Worm (Caenorhabditis elegans): ENCODE data around the gene R10D12.10.

The R10D12.10 gene

ce11 chrV:13929503-13929902 lies 28.6 kb downstream of the R10D12.10 start, which contains the start of gene srxa-13:
srxa-13 (plus strand) TSS chrV:13929803.
- no peak for TF ChIP-seq hmg-4 (GFP tag; optimal IDR thresholded peaks at IDR 0.05)

- no peak for TF ChIP-seq ceh-13 (GFP tag; optimal IDR thresholded peaks at IDR 0.05)
Observed at ce11 chrV:13926398-13926797, 31.7 kb downstream of the R10D12.10 start, which contains the start of gene srxa-12. srxa-12 (plus strand) TSS chrV:13926698.

ce11 chrV:13923851-13924250 lies 34.3 kb downstream of the R10D12.10 start, which contains the start of gene srxa-11:
srxa-11 (plus strand) TSS chrV:13924151.
- TF ChIP-seq B0310.2 (tag; optimal IDR thresholded peaks at IDR 0.05), result no peak
- no peak for TF ChIP-seq ama-1 (optimal IDR thresholded peaks at IDR 0.05)
- no peak for TF ChIP-seq F13C5.2 (tag; optimal IDR thresholded peaks at IDR 0.05)
- no peak for TF ChIP-seq tbx-37 (GFP tag; conservative IDR thresholded peaks at IDR 0.05)
- TF ChIP-seq tra-4 (tag; optimal IDR thresholded peaks at IDR 0.05), result no peak
- no peak for TF ChIP-seq sea-1 (GFP tag; conservative IDR thresholded peaks at IDR 0.05)
- no peak for TF ChIP-seq hnd-1 (tag; optimal IDR thresholded peaks at IDR 0.05)

- TF ChIP-seq aly-1 (tag; optimal IDR thresholded peaks at IDR 0.05) (no peak), flt-1 (GFP tag; IDR thresholded peaks at IDR 0.05) (no peak), ceh-13 (GFP tag; optimal IDR thresholded peaks at IDR 0.05) (no peak), F13C5.2 (tag; optimal IDR thresholded peaks at IDR 0.05) (no peak), ama-1 (optimal IDR thresholded peaks at IDR 0.05) (no peak), B0310.2 (tag; optimal IDR thresholded peaks at IDR 0.05) (no peak), hnd-1 (tag; optimal IDR thresholded peaks at IDR 0.05) (no peak), tbx-37 (GFP tag; conservative IDR thresholded peaks at IDR 0.05) (no peak), ets-7 (tag; optimal IDR thresholded peaks at IDR 0.05) (no peak), pes-1 (GFP tag; IDR thresholded peaks at IDR 0.05) (no peak)
Observed at ce11 chrV:13920730-13921129, 37.4 kb downstream of the R10D12.10 start, which contains the start of gene srx-42. srx-42 (plus strand) TSS chrV:13921030.

- no peak for TF ChIP-seq tbx-37 (GFP tag; conservative IDR thresholded peaks at IDR 0.05)
- TF ChIP-seq hmbx-1 (tag; optimal IDR thresholded peaks at IDR 0.05), result no peak
- TF ChIP-seq pes-1 (GFP tag; IDR thresholded peaks at IDR 0.05), result no peak
- no peak for TF ChIP-seq tra-4 (tag; optimal IDR thresholded peaks at IDR 0.05)
- no peak for TF ChIP-seq F13C5.2 (tag; optimal IDR thresholded peaks at IDR 0.05)
Observed at ce11 chrV:13918341-13918740, 39.8 kb downstream of the R10D12.10 start, which contains the start of gene str-250. str-250 (plus strand) TSS chrV:13918641.

- TF ChIP-seq scrt-1 (GFP tag; IDR thresholded peaks at IDR 0.05) (no peak), pes-1 (GFP tag; IDR thresholded peaks at IDR 0.05) (no peak), hmg-4 (GFP tag; optimal IDR thresholded peaks at IDR 0.05) (no peak), tbx-11 (GFP tag; IDR thresholded peaks at IDR 0.05) (no peak), hnd-1 (tag; optimal IDR thresholded peaks at IDR 0.05) (no peak), ets-7 (tag; optimal IDR thresholded peaks at IDR 0.05) (no peak), ceh-36 (tag; optimal IDR thresholded peaks at IDR 0.05) (no peak), ceh-13 (GFP tag; optimal IDR thresholded peaks at IDR 0.05) (no peak), ama-1 (optimal IDR thresholded peaks at IDR 0.05) (no peak), sea-1 (GFP tag; conservative IDR thresholded peaks at IDR 0.05) (no peak), tbx-37 (GFP tag; conservative IDR thresholded peaks at IDR 0.05) (no peak), aly-1 (tag; optimal IDR thresholded peaks at IDR 0.05) (no peak), B0310.2 (tag; optimal IDR thresholded peaks at IDR 0.05) (no peak)
Observed at ce11 chrV:13916196-13916595, 42.0 kb downstream of the R10D12.10 start, which contains the start of gene str-252. str-252 (plus strand) TSS chrV:13916496.

- no peak for TF ChIP-seq tbx-11 (GFP tag; IDR thresholded peaks at IDR 0.05)
- TF ChIP-seq aly-1 (tag; optimal IDR thresholded peaks at IDR 0.05), result no peak
- no peak for TF ChIP-seq tbx-37 (GFP tag; conservative IDR thresholded peaks at IDR 0.05)
- no peak for TF ChIP-seq sea-1 (GFP tag; conservative IDR thresholded peaks at IDR 0.05)
- TF ChIP-seq tra-4 (tag; optimal IDR thresholded peaks at IDR 0.05), result no peak
- TF ChIP-seq pes-1 (GFP tag; IDR thresholded peaks at IDR 0.05), result no peak
- no peak for TF ChIP-seq ets-7 (tag; optimal IDR thresholded peaks at IDR 0.05)
Observed at ce11 chrV:13915390-13915789, 42.8 kb downstream of the R10D12.10 start, which contains the start of gene gcy-32. gcy-32 (minus strand) TSS chrV:13915490.

- TF ChIP-seq hmbx-1 (tag; optimal IDR thresholded peaks at IDR 0.05) (no peak), flt-1 (GFP tag; IDR thresholded peaks at IDR 0.05) (no peak), pes-1 (GFP tag; IDR thresholded peaks at IDR 0.05) (no peak), B0310.2 (tag; optimal IDR thresholded peaks at IDR 0.05) (no peak), ama-1 (optimal IDR thresholded peaks at IDR 0.05) (no peak), sea-1 (GFP tag; conservative IDR thresholded peaks at IDR 0.05) (no peak), ceh-36 (tag; optimal IDR thresholded peaks at IDR 0.05) (no peak)
Observed at ce11 chrV:13909400-13909799, 48.7 kb downstream of the R10D12.10 start, which contains the start of gene C06B3.7. C06B3.7 (plus strand) TSS chrV:13909686.

ce11 chrV:13908916-13909176 lies 49.3 kb downstream of the R10D12.10 start, which contains the start of gene C06B3.6:
C06B3.6 (minus strand) TSS chrV:13908967.
- TF ChIP-seq hnd-1 (tag; optimal IDR thresholded peaks at IDR 0.05) (no peak), sea-1 (GFP tag; conservative IDR thresholded peaks at IDR 0.05) (no peak), ama-1 (optimal IDR thresholded peaks at IDR 0.05) (no peak), F13C5.2 (tag; optimal IDR thresholded peaks at IDR 0.05) (no peak), aly-1 (tag; optimal IDR thresholded peaks at IDR 0.05) (no peak), tbx-37 (GFP tag; conservative IDR thresholded peaks at IDR 0.05) (no peak), tra-4 (tag; optimal IDR thresholded peaks at IDR 0.05) (no peak), ets-7 (tag; optimal IDR thresholded peaks at IDR 0.05) (no peak), ceh-13 (GFP tag; optimal IDR thresholded peaks at IDR 0.05) (no peak), flt-1 (GFP tag; IDR thresholded peaks at IDR 0.05) (no peak), tbx-11 (GFP tag; IDR thresholded peaks at IDR 0.05) (no peak), scrt-1 (GFP tag; IDR thresholded peaks at IDR 0.05) (no peak), hmg-4 (GFP tag; optimal IDR thresholded peaks at IDR 0.05) (no peak), hmbx-1 (tag; optimal IDR thresholded peaks at IDR 0.05) (no peak), B0310.2 (tag; optimal IDR thresholded peaks at IDR 0.05) (no peak), ceh-36 (tag; optimal IDR thresholded peaks at IDR 0.05) (no peak), pes-1 (GFP tag; IDR thresholded peaks at IDR 0.05) (no peak)

Data from whole organism, early embryonic.